Worm (Caenorhabditis elegans): ENCODE results near the gene F53G2.12.

DNA sequence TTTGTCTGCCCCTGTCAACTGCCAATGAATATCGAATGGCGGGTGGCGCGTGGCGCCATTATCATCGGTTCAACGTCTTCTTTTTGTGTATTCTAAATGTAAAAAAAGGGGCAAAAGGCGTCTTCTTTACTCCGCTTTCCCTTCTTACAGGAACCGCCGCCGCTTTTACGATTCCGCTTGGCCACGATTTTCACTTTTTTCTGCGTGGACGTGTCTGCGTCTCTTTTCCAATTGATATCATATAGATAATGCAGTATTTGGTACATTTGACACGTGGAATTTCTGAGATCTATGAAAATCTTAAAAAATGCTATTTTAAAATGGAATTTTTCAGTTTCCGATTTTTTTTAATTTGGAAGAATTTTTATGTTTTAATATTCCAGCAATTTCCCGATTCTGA, 43.3 kb downstream of the F53G2.12 start:
- TF ChIP-seq unc-130 (tag; optimal IDR thresholded peaks at IDR 0.05) (no peak), nhr-28 (tag; optimal IDR thresholded peaks at IDR 0.05) (no peak), elt-3 (tag; optimal IDR thresholded peaks at IDR 0.05) (peak in 2 of 6 experiments; percentile 21 to 29), ces-1 (GFP tag; optimal IDR thresholded peaks at IDR 0.05) (no peak), unc-98 (GFP tag; IDR thresholded peaks at IDR 0.05) (no peak), mab-9 (GFP tag; IDR thresholded peaks at IDR 0.05) (no peak), lin-13 (GFP tag; optimal IDR thresholded peaks at IDR 0.05) (no peak), skn-1 (tag; optimal IDR thresholded peaks at IDR 0.05) (no peak), nhr-47 (tag; optimal IDR thresholded peaks at IDR 0.05) (no peak), ceh-90 (tag; optimal IDR thresholded peaks at IDR 0.05) (no peak), nhr-76 (tag; optimal IDR thresholded peaks at IDR 0.05) (no peak), sox-4 (tag; optimal IDR thresholded peaks at IDR 0.05) (no peak), snpc-4 (tag; optimal IDR thresholded peaks at IDR 0.05) (no peak), nhr-237 (tag; optimal IDR thresholded peaks at IDR 0.05) (no peak)

Data from whole organism, L1 larva.